Fruit fly (Drosophila melanogaster): ENCODE measurements around the gene wts.

wts gene

DNA sequence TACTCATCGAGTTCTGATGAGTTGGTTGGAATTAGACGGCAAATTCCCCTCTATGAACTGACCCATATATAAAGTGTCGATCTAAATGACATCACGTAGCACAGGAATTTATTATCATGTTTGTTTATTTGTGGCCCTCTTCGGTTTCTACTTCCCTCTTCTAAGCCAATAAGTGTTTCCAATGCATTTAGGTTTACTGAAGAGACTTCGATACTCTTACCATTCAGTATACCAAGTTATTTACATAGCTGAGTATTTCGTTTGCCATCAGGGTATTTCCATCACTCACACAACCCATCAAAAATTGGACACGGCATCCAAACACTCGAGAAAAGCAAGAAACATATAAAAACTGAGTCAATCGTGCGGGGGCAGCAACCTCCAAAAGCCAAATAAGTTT lies 9.8 kb upstream of the wts start (continued):
- TF ChIP-seq en (GFP tag; optimal IDR thresholded peaks at IDR 0.05): no peak
- no peak for TF ChIP-seq Oaz (GFP tag; IDR thresholded peaks at IDR 0.05)
- TF ChIP-seq chinmo (GFP tag; IDR thresholded peaks at IDR 0.05; ENCODE audit: partially characterized antibody): no peak
- TF ChIP-seq CG2875 (GFP tag; optimal IDR thresholded peaks at IDR 0.05): no peak
- TF ChIP-seq amos (GFP tag; IDR thresholded peaks at IDR 0.05; ENCODE audit: partially characterized antibody): no peak
- no peak for TF ChIP-seq CG2120 (GFP tag; optimal IDR thresholded peaks at IDR 0.05)
- peak; percentile 12 for TF ChIP-seq CG13894 (tag; optimal IDR thresholded peaks at IDR 0.05)
- TF ChIP-seq bsh (GFP tag; optimal IDR thresholded peaks at IDR 0.05): peak in 1 of 2 experiments; percentile 27
- TF ChIP-seq CG15479 (GFP tag; optimal IDR thresholded peaks at IDR 0.05): no peak
- TF ChIP-seq wdn (GFP tag; IDR thresholded peaks at IDR 0.05): no peak
- peak; percentile 15 for TF ChIP-seq gem (tag; optimal IDR thresholded peaks at IDR 0.05)
- no peak for TF ChIP-seq maf-S (GFP tag; optimal IDR thresholded peaks at IDR 0.05)
- no peak for TF ChIP-seq CG4820 (GFP tag; optimal IDR thresholded peaks at IDR 0.05)
- TF ChIP-seq grau (tag; optimal IDR thresholded peaks at IDR 0.05): no peak
- no peak for TF ChIP-seq CG18262 (tag; optimal IDR thresholded peaks at IDR 0.05)
- TF ChIP-seq stwl (tag; optimal IDR thresholded peaks at IDR 0.05): no peak
- no peak for TF ChIP-seq CG9727 (GFP tag; optimal IDR thresholded peaks at IDR 0.05)
- no peak for TF ChIP-seq CG10366 (GFP tag; IDR thresholded peaks at IDR 0.05)
- TF ChIP-seq CG11456 (GFP tag; IDR thresholded peaks at IDR 0.05): no peak
- TF ChIP-seq CG12299 (tag; optimal IDR thresholded peaks at IDR 0.05): no peak

DNA sequence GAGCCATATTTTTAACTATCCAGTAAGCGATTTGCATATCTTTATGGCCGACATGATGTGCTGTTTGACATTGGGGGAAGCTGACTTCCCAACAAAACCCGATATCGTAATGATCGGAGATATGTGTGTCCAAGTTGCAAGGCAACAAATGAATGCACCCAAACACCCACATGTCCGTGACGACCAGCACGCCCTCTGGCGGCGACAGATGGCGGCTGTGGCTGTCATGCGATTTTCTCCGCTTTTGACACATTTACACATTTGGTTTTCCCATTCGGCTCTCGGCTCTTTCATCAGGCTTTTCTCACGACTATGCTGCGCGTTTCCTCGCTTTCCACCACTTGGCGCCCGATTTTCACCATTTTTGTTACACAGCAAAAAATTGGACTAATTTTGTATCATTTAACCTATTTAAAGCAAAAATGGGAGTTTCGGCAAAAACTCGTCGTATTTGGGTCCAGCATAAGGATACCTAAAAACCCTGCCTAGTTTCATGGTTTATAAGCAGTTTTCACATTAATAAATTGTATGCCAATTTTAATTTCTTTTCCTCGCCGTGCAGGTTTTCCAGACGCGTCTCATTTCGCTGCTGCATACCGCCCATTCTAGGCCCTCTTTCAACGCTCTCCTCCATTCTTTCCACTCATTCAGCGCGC lies 8.3 kb upstream of the wts start:
- no peak for TF ChIP-seq Tbp (GFP tag; optimal IDR thresholded peaks at IDR 0.05)
- no peak for TF ChIP-seq CG1832 (GFP tag; optimal IDR thresholded peaks at IDR 0.05)
- TF ChIP-seq crp (GFP tag; optimal IDR thresholded peaks at IDR 0.05): no peak
- no peak for TF ChIP-seq cg (GFP tag; optimal IDR thresholded peaks at IDR 0.05)
- no peak for TF ChIP-seq CG33213 (GFP tag; optimal IDR thresholded peaks at IDR 0.05)
- TF ChIP-seq dpn (GFP tag; optimal IDR thresholded peaks at IDR 0.05): peak; percentile 3 to 14
- TF ChIP-seq CG8924 (tag; optimal IDR thresholded peaks at IDR 0.05): no peak
- no peak for TF ChIP-seq Sox100B (GFP tag; optimal IDR thresholded peaks at IDR 0.05)
- no peak for TF ChIP-seq Dll (GFP tag; IDR thresholded peaks at IDR 0.05; ENCODE audit: partially characterized antibody)
- TF ChIP-seq ci (GFP tag; IDR thresholded peaks at IDR 0.05): peak; percentile 60; the same call in 1 of the 3 replicates
- TF ChIP-seq Lim3 (GFP tag; IDR thresholded peaks at IDR 0.05): no peak
- TF ChIP-seq Mrtf (GFP tag; IDR thresholded peaks at IDR 0.05): no peak
- TF ChIP-seq nom (GFP tag; optimal IDR thresholded peaks at IDR 0.05): no peak
- peak; percentile 85 for TF ChIP-seq Med (GFP tag)
- no peak for TF ChIP-seq CG10654 (GFP tag; optimal IDR thresholded peaks at IDR 0.05)
- TF ChIP-seq lov (optimal IDR thresholded peaks at IDR 0.05): no peak
- no peak for TF ChIP-seq lov (GFP tag; IDR thresholded peaks at IDR 0.05)
- no peak for TF ChIP-seq E2f1 (GFP tag; IDR thresholded peaks at IDR 0.05)
- no peak for TF ChIP-seq ATbp (GFP tag; optimal IDR thresholded peaks at IDR 0.05)
- TF ChIP-seq trem (tag; optimal IDR thresholded peaks at IDR 0.05): no peak
- no peak for TF ChIP-seq CG6854 (GFP tag; optimal IDR thresholded peaks at IDR 0.05)
- no peak for TF ChIP-seq crol (GFP tag; IDR thresholded peaks at IDR 0.05)
- no peak for TF ChIP-seq CG9727 (GFP tag; optimal IDR thresholded peaks at IDR 0.05)
- TF ChIP-seq CG17328 (GFP tag; IDR thresholded peaks at IDR 0.05): peak; percentile 37; the same call in 1 of the 2 replicates
- TF ChIP-seq CG1792 (GFP tag; optimal IDR thresholded peaks at IDR 0.05): peak; percentile 3
- TF ChIP-seq CkIIα-i1 (GFP tag; IDR thresholded peaks at IDR 0.05): no peak
- TF ChIP-seq CG10274 (GFP tag; optimal IDR thresholded peaks at IDR 0.05): no peak
- TF ChIP-seq bcd (GFP tag; optimal IDR thresholded peaks at IDR 0.05): no peak
- TF ChIP-seq Usf (GFP tag; optimal IDR thresholded peaks at IDR 0.05): no peak
- no peak for TF ChIP-seq CG4854 (GFP tag; optimal IDR thresholded peaks at IDR 0.05)
- TF ChIP-seq CG4282 (GFP tag; optimal IDR thresholded peaks at IDR 0.05): no peak
- TF ChIP-seq Poxn (GFP tag; IDR thresholded peaks at IDR 0.05): no peak

Measured in whole organism, embryonic.